Worm (Caenorhabditis elegans) whole organism, L2 larva: ENCODE measurements around the gene fbxa-167.
"Not testable (repeated sequence)": the region's sequence is repeated elsewhere in the genome, so short reads cannot be mapped to it uniquely, and the experiment has no call there.

Source experiments
- C34F6.9 ChIP-seq: fragments of 150-350 bp; optimal IDR thresholded peaks from 2 replicates; lab custom pipeline; 2014; ENCODE audit warnings: missing biosample characterization, missing genetic modification characterization
- F13H6.1 ChIP-seq: sonication (generic microtip); optimal IDR thresholded peaks from 2 replicates; lab custom pipeline; 2016; ENCODE audit warnings: missing genetic modification characterization, missing compliant biosample characterization
- R02D3.7 ChIP-seq: fragments of 150-350 bp; optimal IDR thresholded peaks from 2 replicates; lab custom pipeline; 2014; ENCODE audit warnings: missing biosample characterization, missing genetic modification characterization
- Y55F3AM.14 ChIP-seq: fragments of 200-800 bp; sonication (Bioruptor generic); optimal IDR thresholded peaks from 2 replicates; lab custom pipeline; 2018; ENCODE audit warnings: mild to moderate bottlenecking, missing genetic modification characterization, missing compliant biosample characterization
- ZK546.5 ChIP-seq: sonication (generic microtip); optimal IDR thresholded peaks from 2 replicates; lab custom pipeline; 2017; ENCODE audit warnings: missing biosample characterization, missing genetic modification characterization
- alr-1 ChIP-seq: fragments of 150-350 bp; optimal IDR thresholded peaks from 2 replicates; lab custom pipeline; 2014; ENCODE audit warnings: missing biosample characterization, missing genetic modification characterization
- blmp-1 ChIP-seq: sonication (generic microtip); optimal IDR thresholded peaks from 2 replicates; lab custom pipeline; 2017; ENCODE audit warnings: missing genetic modification characterization, mild to moderate bottlenecking, missing compliant biosample characterization, antibody characterized with exemption, moderate library complexity; ENCODE audit not compliant: insufficient read depth
- ceh-16 ChIP-seq: fragments of 150-350 bp; optimal IDR thresholded peaks from 2 replicates; lab custom pipeline; 2014; ENCODE audit warnings: missing biosample characterization, missing genetic modification characterization
- crh-2 ChIP-seq: sonication (generic microtip); optimal IDR thresholded peaks from 2 replicates; lab custom pipeline; 2017; ENCODE audit warnings: missing biosample characterization, missing genetic modification characterization
- dmd-4 ChIP-seq: sonication (generic microtip); optimal IDR thresholded peaks from 2 replicates; lab custom pipeline; 2017; ENCODE audit warnings: missing biosample characterization, missing genetic modification characterization
- elt-1 ChIP-seq: fragments of 150-350 bp; optimal IDR thresholded peaks from 2 replicates; lab custom pipeline; 2014; ENCODE audit warnings: missing biosample characterization, missing genetic modification characterization
- fos-1 ChIP-seq: fragments of 150-350 bp; optimal IDR thresholded peaks from 2 replicates; lab custom pipeline; 2014; ENCODE audit warnings: missing biosample characterization, missing genetic modification characterization
- gmeb-1 ChIP-seq: fragments of 150-350 bp; optimal IDR thresholded peaks from 2 replicates; lab custom pipeline; 2014; ENCODE audit warnings: missing biosample characterization, missing genetic modification characterization
- lin-11 ChIP-seq: fragments of 150-350 bp; sonication (generic microtip); optimal IDR thresholded peaks from 2 replicates; lab custom pipeline; 2014; ENCODE audit warnings: missing biosample characterization, missing genetic modification characterization, inconsistent platforms, mixed read lengths
- lin-13 ChIP-seq: fragments of 150-350 bp; optimal IDR thresholded peaks from 2 replicates; lab custom pipeline; 2014; ENCODE audit warnings: missing biosample characterization, missing genetic modification reagents, missing genetic modification characterization
- lin-39 ChIP-seq: fragments of 150-350 bp; optimal IDR thresholded peaks from 2 replicates; lab custom pipeline; 2014; ENCODE audit warnings: missing biosample characterization, missing genetic modification reagents, missing genetic modification characterization
- lsy-2 ChIP-seq, 2 experiments: fragments of 150-350 bp in 1 of 2; sonication (generic microtip) in 1 of 2; optimal IDR thresholded peaks; 2 replicates each; lab custom pipeline; 2014 to 2017; ENCODE audit warnings: missing biosample characterization in 2 of 2, missing genetic modification characterization in 2 of 2
- mab-5 ChIP-seq: fragments of 150-350 bp; optimal IDR thresholded peaks from 2 replicates; lab custom pipeline; 2014; ENCODE audit warnings: missing biosample characterization, missing genetic modification characterization
- mbf-1 ChIP-seq: sonication (generic microtip); optimal IDR thresholded peaks from 2 replicates; lab custom pipeline; 2017; ENCODE audit warnings: missing biosample characterization, missing genetic modification characterization
- mdl-1 ChIP-seq, 2 experiments: fragments of 150-350 bp in 1 of 2; sonication (generic microtip) in 1 of 2; optimal IDR thresholded peaks; 2 replicates each; lab custom pipeline; 2017; ENCODE audit warnings: missing biosample characterization in 2 of 2, missing genetic modification characterization in 2 of 2
- nhr-10 ChIP-seq: sonication (generic microtip); optimal IDR thresholded peaks from 2 replicates; lab custom pipeline; 2017; ENCODE audit warnings: missing biosample characterization, missing genetic modification characterization
- nhr-11 ChIP-seq: fragments of 150-350 bp; optimal IDR thresholded peaks from 2 replicates; lab custom pipeline; 2014; ENCODE audit warnings: missing biosample characterization, missing genetic modification characterization
- nhr-12 ChIP-seq: fragments of 150-350 bp; optimal IDR thresholded peaks from 2 replicates; lab custom pipeline; 2014; ENCODE audit warnings: missing biosample characterization, missing genetic modification characterization
- nhr-21 ChIP-seq: fragments of 150-350 bp; optimal IDR thresholded peaks from 2 replicates; lab custom pipeline; 2014; ENCODE audit warnings: missing biosample characterization, missing genetic modification characterization
- nhr-25 ChIP-seq: fragments of 150-350 bp; sonication (generic microtip); optimal IDR thresholded peaks from 3 replicates; lab custom pipeline; 2014; ENCODE audit warnings: missing biosample characterization, missing genetic modification characterization
- nhr-6 ChIP-seq: fragments of 150-350 bp; optimal IDR thresholded peaks from 2 replicates; lab custom pipeline; 2014; ENCODE audit warnings: missing biosample characterization, missing genetic modification characterization
- nhr-77 ChIP-seq: fragments of 150-350 bp; optimal IDR thresholded peaks from 2 replicates; lab custom pipeline; 2014; ENCODE audit warnings: missing biosample characterization, missing genetic modification characterization
- sem-4 ChIP-seq: fragments of 150-350 bp; optimal IDR thresholded peaks from 2 replicates; lab custom pipeline; 2014; ENCODE audit warnings: missing biosample characterization, missing genetic modification reagents, missing genetic modification characterization
- skn-1 ChIP-seq: sonication (generic microtip); optimal IDR thresholded peaks from 2 replicates; lab custom pipeline; 2017; ENCODE audit warnings: missing biosample characterization, missing genetic modification characterization
- sma-3 ChIP-seq: sonication (generic microtip); optimal IDR thresholded peaks from 2 replicates; lab custom pipeline; 2016; ENCODE audit warnings: missing genetic modification reagents, missing genetic modification characterization, missing compliant biosample characterization
- sma-9 ChIP-seq, 2 experiments: fragments of 150-350 bp in 1 of 2; sonication (generic microtip) in 1 of 2; optimal IDR thresholded peaks; 2 replicates each; lab custom pipeline; 2014 to 2016; ENCODE audit warnings: missing genetic modification characterization in 2 of 2, mild to moderate bottlenecking in 1 of 2, missing biosample characterization in 1 of 2, missing compliant biosample characterization in 1 of 2, missing genetic modification reagents in 1 of 2, moderate library complexity in 1 of 2
- unc-39 ChIP-seq: fragments of 150-350 bp; optimal IDR thresholded peaks from 2 replicates; lab custom pipeline; 2014; ENCODE audit warnings: missing biosample characterization, missing genetic modification characterization
- unc-55 ChIP-seq: fragments of 150-350 bp; sonication (generic microtip); optimal IDR thresholded peaks from 3 replicates; lab custom pipeline; 2014; ENCODE audit warnings: missing biosample characterization, missing genetic modification reagents, missing genetic modification characterization
- unc-62 ChIP-seq: fragments of 150-350 bp; optimal IDR thresholded peaks from 2 replicates; lab custom pipeline; 2014; ENCODE audit warnings: missing biosample characterization, missing genetic modification reagents, missing genetic modification characterization
- zag-1 ChIP-seq: fragments of 150-350 bp; optimal IDR thresholded peaks from 2 replicates; lab custom pipeline; 2014; ENCODE audit warnings: missing biosample characterization, missing genetic modification characterization
- ztf-1 ChIP-seq: fragments of 200-800 bp; sonication (Bioruptor generic); conservative IDR thresholded peaks from 2 replicates; pipeline ENCODE4 v1.3.6; 2022; ENCODE audit warnings: missing genetic modification characterization, missing compliant biosample characterization
- ztf-11 ChIP-seq: sonication (generic microtip); optimal IDR thresholded peaks from 2 replicates; lab custom pipeline; 2017; ENCODE audit warnings: missing biosample characterization, missing genetic modification characterization
- ztf-4 ChIP-seq: fragments of 150-350 bp; optimal IDR thresholded peaks from 2 replicates; lab custom pipeline; 2014; ENCODE audit warnings: missing biosample characterization, missing genetic modification characterization

Gene fbxa-167

DNA sequence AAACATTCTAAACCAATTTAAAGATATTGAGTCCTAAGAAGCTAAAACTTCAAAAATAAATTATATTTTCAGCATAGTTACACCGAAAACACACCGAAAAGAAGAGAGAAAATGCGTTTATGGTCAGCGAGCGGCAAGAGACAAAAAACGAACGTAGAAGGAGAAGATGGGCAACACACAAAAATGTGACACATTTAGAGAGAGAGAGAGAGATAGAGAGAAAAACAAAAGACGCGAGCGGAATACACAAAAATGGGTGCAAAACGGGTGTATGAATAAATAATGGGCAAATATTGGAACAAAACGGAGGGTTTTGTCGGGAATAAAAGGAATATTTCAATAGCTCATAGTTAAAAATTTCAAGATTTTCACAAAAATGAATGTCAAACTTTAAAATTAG, 1.1 kb upstream of the fbxa-167 start:
- TF ChIP-seq sma-9 (GFP tag; optimal IDR thresholded peaks at IDR 0.05; lab: Kevin White, UChicago): peak; percentile 85
- no peak for TF ChIP-seq sma-9 (tag; optimal IDR thresholded peaks at IDR 0.05; lab: Kevin White, UChicago)
- TF ChIP-seq Y55F3AM.14 (GFP tag; lab: Kevin White, UChicago): no peak
- peak; percentile 50 for TF ChIP-seq unc-55
- no peak for TF ChIP-seq lin-11 (tag; lab: Kevin White, UChicago)
- no peak for TF ChIP-seq gmeb-1 (tag; lab: Kevin White, UChicago)
- TF ChIP-seq mab-5: no peak
- TF ChIP-seq nhr-11 (tag; lab: Kevin White, UChicago): no peak
- no peak for TF ChIP-seq nhr-77
- no peak for TF ChIP-seq unc-62 (GFP tag; lab: Kevin White, UChicago)
- peak in 1 of 2 experiments; percentile 38 for TF ChIP-seq lsy-2 (tag; optimal IDR thresholded peaks at IDR 0.05; lab: Kevin White, UChicago)
- TF ChIP-seq F13H6.1 (tag; lab: Kevin White, UChicago): peak; percentile 39
- TF ChIP-seq blmp-1: peak; percentile 1
- peak; percentile 49 for TF ChIP-seq nhr-25 (tag; lab: Kevin White, UChicago)
- peak; percentile 45 for TF ChIP-seq fos-1 (tag; lab: Kevin White, UChicago)
- no peak for TF ChIP-seq sma-3 (GFP tag; lab: Kevin White, UChicago)
- peak; percentile 7 for TF ChIP-seq nhr-21 (tag; lab: Kevin White, UChicago)
- no peak for TF ChIP-seq lin-39 (tag; lab: Kevin White, UChicago)
- TF ChIP-seq crh-2 (tag; lab: Kevin White, UChicago): peak; percentile 49
- peak; percentile 39 for TF ChIP-seq C34F6.9 (tag; lab: Kevin White, UChicago)

DNA sequence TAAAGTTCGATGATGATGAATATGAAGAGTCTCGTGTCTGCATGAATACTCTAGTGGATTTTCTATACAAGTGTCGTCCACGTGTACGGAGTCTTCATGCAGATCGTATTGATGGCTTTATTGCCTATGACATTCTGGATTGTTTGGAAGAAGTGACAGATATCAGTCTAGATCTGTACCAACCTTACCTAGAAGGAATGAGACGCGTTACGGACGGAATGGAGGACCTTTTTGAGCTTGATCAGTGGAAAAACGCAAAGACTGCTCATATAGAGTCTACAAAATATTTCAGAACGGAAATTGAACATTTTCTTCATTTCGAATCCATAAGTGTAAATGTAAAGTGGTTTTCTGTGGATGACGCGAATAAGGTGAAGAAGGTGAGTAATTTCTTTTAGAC, 6.9 kb downstream of the fbxa-167 start, which contains the start of gene fbxa-169:
fbxa-169 (plus strand) TSS at position 301 of the 400 bp plus-strand sequence.
- TF ChIP-seq nhr-6 (tag; lab: Kevin White, UChicago) (no peak), ztf-4 (no peak), unc-39 (tag; lab: Kevin White, UChicago) (no peak), ZK546.5 (tag; lab: Kevin White, UChicago) (no peak), nhr-12 (tag; lab: Kevin White, UChicago) (no peak), nhr-11 (tag; lab: Kevin White, UChicago) (no peak), nhr-77 (no peak), F13H6.1 (tag; lab: Kevin White, UChicago) (no peak), gmeb-1 (tag; lab: Kevin White, UChicago) (no peak), sem-4 (no peak), mab-5 (no peak), C34F6.9 (tag; lab: Kevin White, UChicago) (no peak), dmd-4 (tag; lab: Kevin White, UChicago) (no peak), R02D3.7 (no peak), skn-1 (tag; lab: Kevin White, UChicago) (no peak), nhr-10 (tag; lab: Kevin White, UChicago) (no peak), elt-1 (tag; lab: Kevin White, UChicago) (no peak)

DNA sequence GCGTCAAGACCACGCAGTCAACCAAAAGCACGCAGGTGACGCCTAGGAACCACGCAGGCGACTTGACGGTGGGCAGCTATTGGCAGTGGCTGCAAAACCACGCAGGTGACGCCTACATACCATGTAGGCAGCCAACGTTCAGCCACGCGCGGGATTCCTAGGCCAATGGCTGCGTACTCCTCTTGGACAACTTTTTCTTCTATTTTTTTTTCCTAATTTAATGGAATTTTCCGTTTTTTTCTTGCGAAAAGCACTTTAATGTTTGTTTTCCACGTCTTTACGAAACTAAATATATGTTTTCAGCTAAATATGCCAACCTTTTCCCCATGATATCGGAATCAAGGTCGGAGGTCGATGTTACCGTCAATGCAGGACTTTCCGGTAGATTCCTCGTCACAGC, 13.4 kb downstream of the fbxa-167 start, which contains the start of gene C31C9.9:
C31C9.9 (plus strand) TSS at position 301 of the 400 bp plus-strand sequence.
- not testable (repeated sequence) for TF ChIP-seq nhr-77; ztf-11; ceh-16 (tag; lab: Kevin White, UChicago)

DNA sequence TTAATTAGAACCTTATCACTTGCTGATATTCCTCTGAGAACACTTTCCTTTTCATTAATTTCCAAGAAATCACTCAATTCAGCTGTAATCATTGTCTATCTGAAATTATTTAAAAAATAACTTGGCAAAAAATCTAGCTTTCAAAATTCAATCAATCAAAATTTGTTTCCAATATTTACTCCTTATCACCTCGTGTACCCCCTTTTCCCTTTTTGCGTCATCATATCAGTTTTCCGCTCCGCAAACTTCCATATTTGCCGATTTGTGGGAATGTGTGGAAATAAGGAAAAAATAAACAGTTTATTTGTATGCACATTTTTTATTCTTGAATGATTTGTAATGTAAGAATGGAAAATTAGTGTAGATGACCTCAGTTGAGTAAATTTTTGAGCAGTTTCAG, 20.7 kb downstream of the fbxa-167 start, which contains the start of gene C31C9.6:
C31C9.6 (minus strand) TSS at position 101 of the 400 bp plus-strand sequence.
- TF ChIP-seq ZK546.5 (tag; lab: Kevin White, UChicago); nhr-77; F13H6.1 (tag; lab: Kevin White, UChicago): not testable (repeated sequence)

DNA sequence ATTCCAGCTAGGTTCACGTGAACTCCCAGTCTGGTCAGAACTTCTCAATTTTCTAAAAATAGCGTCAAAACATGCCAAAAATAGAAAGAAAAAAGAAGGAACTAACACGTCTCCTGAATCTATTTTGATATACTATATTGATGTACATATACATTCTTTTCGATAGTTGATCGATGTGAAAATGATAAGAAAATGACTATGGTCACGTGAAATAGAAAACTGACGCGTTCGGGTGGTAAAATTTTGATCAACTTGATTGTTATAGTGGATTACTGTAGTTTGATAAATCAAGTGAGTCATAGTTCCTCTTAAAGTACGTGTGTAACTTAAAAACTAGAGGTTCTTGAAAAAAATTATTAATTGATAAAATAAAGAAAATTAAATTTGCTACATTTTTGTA, 23.1 kb downstream of the fbxa-167 start:
- TF ChIP-seq alr-1 (tag; lab: Kevin White, UChicago) (no peak), sma-3 (GFP tag; lab: Kevin White, UChicago) (peak; percentile 45), nhr-21 (tag; lab: Kevin White, UChicago) (peak; percentile 16), crh-2 (tag; lab: Kevin White, UChicago) (peak; percentile 73), gmeb-1 (tag; lab: Kevin White, UChicago) (peak; percentile 13), lsy-2 (tag; optimal IDR thresholded peaks at IDR 0.05; lab: Kevin White, UChicago) (peak in 1 of 2 experiments; percentile 63), zag-1 (no peak), R02D3.7 (no peak), elt-1 (tag; lab: Kevin White, UChicago) (no peak), nhr-25 (tag; lab: Kevin White, UChicago) (no peak), lin-11 (tag; lab: Kevin White, UChicago) (no peak), nhr-11 (tag; lab: Kevin White, UChicago) (no peak), ztf-11 (no peak), mbf-1 (tag; lab: Kevin White, UChicago) (no peak), ztf-1 (GFP tag; lab: Robert Waterston, UW) (no peak), nhr-10 (tag; lab: Kevin White, UChicago) (no peak), skn-1 (tag; lab: Kevin White, UChicago) (no peak), sma-9 (GFP tag; optimal IDR thresholded peaks at IDR 0.05; lab: Kevin White, UChicago) (peak; percentile 61), sma-9 (tag; optimal IDR thresholded peaks at IDR 0.05; lab: Kevin White, UChicago) (no peak), lin-13 (GFP tag; lab: Kevin White, UChicago) (no peak), fos-1 (tag; lab: Kevin White, UChicago) (peak; percentile 66), mdl-1 (tag; optimal IDR thresholded peaks at IDR 0.05; lab: Kevin White, UChicago) (no peak), nhr-77 (no peak), mab-5 (no peak)
